Fruit fly (Drosophila melanogaster): ENCODE results near the gene CG15880.

DNA sequence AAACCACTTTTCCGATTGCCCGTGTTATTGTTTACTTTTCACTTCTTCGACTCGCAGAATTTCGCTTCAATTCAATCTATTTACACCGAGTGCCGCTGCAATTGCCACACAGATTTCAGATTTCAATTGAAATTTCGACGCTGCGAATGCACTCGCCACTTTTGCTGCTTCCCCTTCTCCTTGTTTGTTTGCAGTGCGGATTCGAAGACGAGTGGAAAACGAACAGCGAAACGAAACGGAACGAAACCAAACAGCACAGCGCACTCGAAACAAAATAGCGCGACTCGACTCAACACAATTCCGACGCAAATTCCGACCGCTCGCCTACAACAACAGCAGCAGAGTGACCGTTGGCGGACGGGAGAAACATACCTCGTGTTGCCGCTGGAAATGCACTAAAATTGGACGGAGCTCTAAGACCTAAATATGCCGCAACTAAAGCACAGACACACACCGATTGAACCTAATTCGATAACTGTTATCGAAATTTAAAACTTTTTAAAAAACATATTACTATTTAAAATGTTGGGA lies 33.0 kb upstream of the CG15880 start, which contains the start of gene drongo:
- no peak for TF ChIP-seq usp (GFP tag; optimal IDR thresholded peaks at IDR 0.05)
- TF ChIP-seq psq (optimal IDR thresholded peaks at IDR 0.05): no peak
- no peak for TF ChIP-seq CG8478 (optimal IDR thresholded peaks at IDR 0.05)
- no peak for TF ChIP-seq EcR (GFP tag; optimal IDR thresholded peaks at IDR 0.05)
- no peak for TF ChIP-seq pan (optimal IDR thresholded peaks at IDR 0.05)
- TF ChIP-seq Dll (optimal IDR thresholded peaks at IDR 0.05): no peak

Measured in whole organism.